Worm (Caenorhabditis elegans) whole organism, midembryonic: ENCODE data around the gene srh-241.

Source experiments
- flt-1 ChIP-seq: fragments of 200-800 bp; sonication (Bioruptor generic); IDR thresholded peaks from 2 replicates; pipeline ENCODE4 v1.3.6; 2022; ENCODE audit warnings: missing genetic modification characterization, missing compliant biosample characterization
- med-1 ChIP-seq: sonication (generic microtip); optimal IDR thresholded peaks from 2 replicates; lab custom pipeline; 2017; ENCODE audit warnings: missing genetic modification characterization, mild to moderate bottlenecking, missing compliant biosample characterization, antibody characterized with exemption, missing genetic modification reagents; ENCODE audit not compliant: insufficient read depth
- ztf-29 ChIP-seq: fragments of 200-800 bp; sonication (Bioruptor generic); IDR thresholded peaks from 2 replicates; pipeline ENCODE4 v1.3.6; 2022; ENCODE audit warnings: missing genetic modification reagents, missing genetic modification characterization, missing compliant biosample characterization

DNA sequence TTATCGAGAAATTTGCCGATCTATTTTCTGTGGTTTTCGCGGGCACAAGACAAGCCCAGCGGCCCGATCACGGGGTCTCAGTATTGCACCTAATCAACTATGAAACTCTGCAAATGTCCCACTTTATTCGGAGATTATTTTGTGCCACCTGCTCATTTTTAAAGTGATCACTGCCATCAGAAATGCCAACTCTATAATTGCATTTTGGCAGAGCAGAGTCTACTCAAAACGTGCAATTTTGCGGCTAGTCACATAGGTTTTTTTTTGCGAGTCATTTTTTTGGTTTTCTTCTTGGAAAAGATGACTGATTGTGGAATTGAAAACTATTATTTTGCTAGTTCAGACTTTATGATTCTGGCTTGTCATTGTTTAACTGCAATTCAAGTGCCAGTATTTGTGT is 4.5 kb downstream of the srh-241 start, which contains the start of gene srh-240:
- TF ChIP-seq med-1 (GFP tag; lab: Kevin White, UChicago): no peak
- TF ChIP-seq ztf-29 (GFP tag; lab: Robert Waterston, UW): no peak
- no peak for TF ChIP-seq flt-1 (GFP tag; lab: Robert Waterston, UW)
